Worm (Caenorhabditis elegans) whole organism, L2 larva: ENCODE data around the gene frm-10.

Experiments used
- ZK546.5 ChIP-seq: sonication (generic microtip); optimal IDR thresholded peaks from 2 replicates; lab custom pipeline; 2017; ENCODE audit warnings: missing biosample characterization, missing genetic modification characterization
- egl-27 ChIP-seq: sonication (generic microtip); optimal IDR thresholded peaks from 3 replicates; lab custom pipeline; 2017; ENCODE audit warnings: missing biosample characterization, missing genetic modification reagents, missing genetic modification characterization
- elt-3 ChIP-seq: sonication (generic microtip); optimal IDR thresholded peaks from 2 replicates; lab custom pipeline; 2017; ENCODE audit warnings: missing biosample characterization, missing genetic modification characterization
- nhr-6 ChIP-seq: fragments of 150-350 bp; optimal IDR thresholded peaks from 2 replicates; lab custom pipeline; 2014; ENCODE audit warnings: missing biosample characterization, missing genetic modification characterization
- unc-62 ChIP-seq: fragments of 150-350 bp; optimal IDR thresholded peaks from 2 replicates; lab custom pipeline; 2014; ENCODE audit warnings: missing biosample characterization, missing genetic modification reagents, missing genetic modification characterization

DNA sequence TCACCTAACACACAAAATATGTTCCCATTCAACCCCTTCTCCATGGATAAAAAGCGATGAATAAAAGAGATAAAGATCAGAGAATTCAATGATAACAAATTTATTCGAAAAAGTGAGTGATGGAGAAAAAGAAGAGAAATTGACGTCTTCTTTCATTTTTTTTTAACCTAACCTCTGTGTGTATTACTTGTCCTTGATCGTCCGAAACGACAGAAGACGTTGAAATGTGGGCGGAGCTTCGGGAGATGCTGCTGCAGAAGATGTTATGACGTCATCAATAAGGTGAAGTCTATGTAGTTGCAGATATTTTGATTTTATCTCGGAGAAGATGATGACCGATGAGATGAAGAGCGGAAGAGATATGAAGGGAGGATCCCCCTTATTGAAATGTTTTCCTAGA is 26.8 kb downstream of the frm-10 start, which contains the start of gene T10G3.3:
- TF ChIP-seq egl-27 (tag; lab: Kevin White, UChicago), result peak; percentile 13
- TF ChIP-seq elt-3, result no peak
- TF ChIP-seq nhr-6 (tag; lab: Kevin White, UChicago), result no peak
- TF ChIP-seq unc-62, result no peak
- no peak for TF ChIP-seq ZK546.5 (tag; lab: Kevin White, UChicago)
